Worm (Caenorhabditis elegans): ENCODE results near the gene rpia-1.

rpia-1 gene

ce11 chrIII:7166664-7167567 is 44.0 kb downstream of the rpia-1 start (continued):
- no peak for TF ChIP-seq grh-1 (GFP tag; IDR thresholded peaks at IDR 0.05)
- TF ChIP-seq egl-27 (tag; optimal IDR thresholded peaks at IDR 0.05): peak in 1 of 2 experiments; percentile 46
- TF ChIP-seq irx-1 (tag; optimal IDR thresholded peaks at IDR 0.05): no peak
- TF ChIP-seq tlp-1 (tag; optimal IDR thresholded peaks at IDR 0.05): no peak
- no peak for TF ChIP-seq lin-39 (tag; optimal IDR thresholded peaks at IDR 0.05)
- TF ChIP-seq unc-30 (tag; optimal IDR thresholded peaks at IDR 0.05): no peak
- TF ChIP-seq nhr-90 (tag; optimal IDR thresholded peaks at IDR 0.05; ENCODE audit: poor library complexity): no peak
- TF ChIP-seq ztf-11 (tag; optimal IDR thresholded peaks at IDR 0.05): no peak
- no peak for TF ChIP-seq dsc-1 (tag; optimal IDR thresholded peaks at IDR 0.05)
- TF ChIP-seq unc-62 (GFP tag; optimal IDR thresholded peaks at IDR 0.05): no peak
- TF ChIP-seq fkh-4 (tag; optimal IDR thresholded peaks at IDR 0.05; ENCODE audit: borderline replicate concordance): no peak
- TF ChIP-seq rnt-1 (tag; optimal IDR thresholded peaks at IDR 0.05): peak; percentile 30
- no peak for TF ChIP-seq fkh-10 (GFP tag; optimal IDR thresholded peaks at IDR 0.05)
- no peak for TF ChIP-seq nhr-20 (tag; optimal IDR thresholded peaks at IDR 0.05)
- no peak for TF ChIP-seq pag-3 (tag; optimal IDR thresholded peaks at IDR 0.05; ENCODE audit: borderline replicate concordance, insufficient read depth)
- TF ChIP-seq fkh-8 (tag; optimal IDR thresholded peaks at IDR 0.05): peak; percentile 80
- no peak for TF ChIP-seq fos-1 (tag; optimal IDR thresholded peaks at IDR 0.05)
- TF ChIP-seq blmp-1 (tag; optimal IDR thresholded peaks at IDR 0.05): no peak
- TF ChIP-seq ceh-88 (GFP tag; IDR thresholded peaks at IDR 0.05): no peak
- no peak for TF ChIP-seq nhr-84 (tag; optimal IDR thresholded peaks at IDR 0.05)
- TF ChIP-seq C04F5.9 (tag; optimal IDR thresholded peaks at IDR 0.05): no peak
- TF ChIP-seq ets-5 (GFP tag; IDR thresholded peaks at IDR 0.05): no peak
- no peak for TF ChIP-seq unc-98 (GFP tag; IDR thresholded peaks at IDR 0.05)
- no peak for TF ChIP-seq Y116A8C.19 (tag; optimal IDR thresholded peaks at IDR 0.05; ENCODE audit: borderline replicate concordance)
- TF ChIP-seq unc-130 (tag; optimal IDR thresholded peaks at IDR 0.05): no peak
- TF ChIP-seq lir-3 (tag; optimal IDR thresholded peaks at IDR 0.05; ENCODE audit: poor library complexity): no peak
- TF ChIP-seq jun-1 (tag; optimal IDR thresholded peaks at IDR 0.05): no peak
- no peak for TF ChIP-seq alr-1 (tag; optimal IDR thresholded peaks at IDR 0.05; ENCODE audit: borderline replicate concordance)
- no peak for TF ChIP-seq mef-2 (tag; optimal IDR thresholded peaks at IDR 0.05)
- no peak for TF ChIP-seq C16A3.4 (tag; optimal IDR thresholded peaks at IDR 0.05)
- TF ChIP-seq isw-1 (GFP tag; IDR thresholded peaks at IDR 0.05): no peak
- TF ChIP-seq sptf-1 (tag; optimal IDR thresholded peaks at IDR 0.05): no peak
- TF ChIP-seq mdl-1 (tag; optimal IDR thresholded peaks at IDR 0.05): peak in 1 of 2 experiments; percentile 40

ce11 chrIII:7167568-7167937 is 44.6 kb downstream of the rpia-1 start, which contains the start of gene acs-4:
Gene acs-4 (plus strand): TSS chrIII:7167838.
- no peak for TF ChIP-seq alr-1 (tag; optimal IDR thresholded peaks at IDR 0.05; ENCODE audit: borderline replicate concordance)
- TF ChIP-seq blmp-1 (tag; optimal IDR thresholded peaks at IDR 0.05): peak; percentile 12

- TF ChIP-seq nhr-90 (tag; optimal IDR thresholded peaks at IDR 0.05; ENCODE audit: poor library complexity) (no peak), sox-4 (tag; optimal IDR thresholded peaks at IDR 0.05) (no peak), snpc-4 (tag; optimal IDR thresholded peaks at IDR 0.05) (no peak), C04F5.9 (tag; optimal IDR thresholded peaks at IDR 0.05) (no peak), blmp-1 (tag; optimal IDR thresholded peaks at IDR 0.05) (no peak), nhr-47 (tag; optimal IDR thresholded peaks at IDR 0.05) (no peak), jun-1 (tag; optimal IDR thresholded peaks at IDR 0.05) (no peak), pag-3 (tag; optimal IDR thresholded peaks at IDR 0.05; ENCODE audit: borderline replicate concordance, insufficient read depth) (no peak)
These were observed 47.2 kb downstream of the rpia-1 start for ce11 chrIII:7170090-7170489.
